Worm (Caenorhabditis elegans) whole organism, L1 larva: ENCODE measurements around the gene F36G3.1.

Source experiments
- C04F5.9 ChIP-seq: sonication (generic microtip); optimal IDR thresholded peaks from 2 replicates; lab custom pipeline; 2016; ENCODE audit warnings: missing genetic modification characterization, missing compliant biosample characterization
- C16A3.4 ChIP-seq: fragments of 150-350 bp; optimal IDR thresholded peaks from 2 replicates; lab custom pipeline; 2014; ENCODE audit warnings: missing biosample characterization, missing genetic modification characterization
- aly-2 ChIP-seq: fragments of 150-350 bp; optimal IDR thresholded peaks from 2 replicates; lab custom pipeline; 2014; ENCODE audit warnings: missing biosample characterization, missing genetic modification characterization
- ama-1 ChIP-seq: fragments of 150-350 bp; optimal IDR thresholded peaks from 2 replicates; lab custom pipeline; 2014
- ceh-82 ChIP-seq, 3 experiments: fragments of 150-350 bp in 1 of 3; sonication (generic microtip) in 2 of 3; optimal IDR thresholded peaks; 2 replicates each; lab custom pipeline; 2014 to 2017; ENCODE audit warnings: missing biosample characterization in 3 of 3, missing genetic modification characterization in 3 of 3
- ces-1 ChIP-seq: fragments of 150-350 bp; optimal IDR thresholded peaks from 2 replicates; lab custom pipeline; 2014; ENCODE audit warnings: missing biosample characterization, missing genetic modification reagents, missing genetic modification characterization
- efl-1 ChIP-seq, 4 experiments: fragments of 150-350 bp; optimal IDR thresholded peaks in 3 of 4; peaks in 1 of 4; 1 replicate in 1 of 4; 2 replicates in 3 of 4; lab custom pipeline; 2014; ENCODE audit warnings: missing biosample characterization in 2 of 4, missing genetic modification characterization in 2 of 4, missing genetic modification reagents in 2 of 4
- efl-3 ChIP-seq: fragments of 200-800 bp; sonication (Bioruptor generic); optimal IDR thresholded peaks from 2 replicates; lab custom pipeline; 2018; ENCODE audit warnings: mild to moderate bottlenecking, missing genetic modification characterization, missing compliant biosample characterization
- egl-13 ChIP-seq: sonication (generic microtip); optimal IDR thresholded peaks from 2 replicates; lab custom pipeline; 2016; ENCODE audit warnings: missing genotype, missing genetic modification reagents, missing genetic modification characterization, missing compliant biosample characterization
- elt-2 ChIP-seq: sonication (generic microtip); optimal IDR thresholded peaks from 2 replicates; lab custom pipeline; 2016; ENCODE audit warnings: missing genetic modification characterization, mild to moderate bottlenecking, inconsistent platforms, missing compliant biosample characterization, missing genetic modification reagents
- fkh-10 ChIP-seq: sonication (generic microtip); optimal IDR thresholded peaks from 2 replicates; lab custom pipeline; 2017; ENCODE audit warnings: missing biosample characterization, missing genetic modification reagents, missing genetic modification characterization
- fkh-4 ChIP-seq: sonication (generic microtip); optimal IDR thresholded peaks from 2 replicates; lab custom pipeline; 2016; ENCODE audit warnings: missing compliant biosample characterization, missing genetic modification characterization, borderline replicate concordance
- fos-1 ChIP-seq: fragments of 150-350 bp; optimal IDR thresholded peaks from 2 replicates; lab custom pipeline; 2014; ENCODE audit warnings: missing biosample characterization, missing genetic modification characterization
- grh-1 ChIP-seq: fragments of 200-800 bp; sonication (Bioruptor generic); IDR thresholded peaks from 2 replicates; pipeline ENCODE4 v1.3.6; 2022; ENCODE audit warnings: missing genetic modification reagents, missing genetic modification characterization, missing compliant biosample characterization
- irx-1 ChIP-seq: sonication (generic microtip); optimal IDR thresholded peaks from 2 replicates; lab custom pipeline; 2016; ENCODE audit warnings: missing genetic modification characterization, missing compliant biosample characterization
- lin-13 ChIP-seq: fragments of 150-350 bp; optimal IDR thresholded peaks from 2 replicates; lab custom pipeline; 2014; ENCODE audit warnings: missing biosample characterization, missing genetic modification reagents, missing genetic modification characterization
- lin-14 ChIP-seq: fragments of 200-800 bp; sonication (Bioruptor generic); optimal IDR thresholded peaks from 2 replicates; lab custom pipeline; 2018; ENCODE audit warnings: mild to moderate bottlenecking, missing genetic modification characterization, moderate library complexity, missing compliant biosample characterization
- lin-39 ChIP-seq: fragments of 150-350 bp; optimal IDR thresholded peaks from 2 replicates; lab custom pipeline; 2014; ENCODE audit warnings: missing biosample characterization, missing genetic modification reagents, missing genetic modification characterization
- lsy-2 ChIP-seq, 2 experiments: fragments of 150-350 bp; optimal IDR thresholded peaks; 2 replicates each; lab custom pipeline; 2014; ENCODE audit warnings: missing biosample characterization in 2 of 2, missing genetic modification characterization in 2 of 2
- mdl-1 ChIP-seq, 2 experiments: fragments of 150-350 bp; optimal IDR thresholded peaks; 2 replicates each; lab custom pipeline; 2014 to 2017; ENCODE audit warnings: missing biosample characterization in 2 of 2, missing genetic modification characterization in 2 of 2, inconsistent platforms in 1 of 2
- mep-1 ChIP-seq: fragments of 150-350 bp; optimal IDR thresholded peaks from 2 replicates; lab custom pipeline; 2014; ENCODE audit warnings: missing biosample characterization, missing genetic modification characterization
- nhr-47 ChIP-seq: sonication (generic microtip); optimal IDR thresholded peaks from 2 replicates; lab custom pipeline; 2016; ENCODE audit warnings: mild to moderate bottlenecking, missing genetic modification characterization, moderate library complexity, missing compliant biosample characterization
- nhr-71 ChIP-seq: sonication (generic microtip); optimal IDR thresholded peaks from 2 replicates; lab custom pipeline; 2016; ENCODE audit warnings: mild to moderate bottlenecking, missing genetic modification characterization, moderate library complexity, missing compliant biosample characterization
- nhr-84 ChIP-seq: sonication (generic microtip); optimal IDR thresholded peaks from 2 replicates; lab custom pipeline; 2017; ENCODE audit warnings: missing biosample characterization, missing genetic modification characterization
- pag-3 ChIP-seq: sonication (generic microtip); optimal IDR thresholded peaks from 2 replicates; lab custom pipeline; 2017; ENCODE audit warnings: missing genetic modification characterization, mild to moderate bottlenecking, missing compliant biosample characterization, antibody characterized with exemption, borderline replicate concordance; ENCODE audit not compliant: insufficient read depth
- snpc-4 ChIP-seq: fragments of 150-350 bp; optimal IDR thresholded peaks from 2 replicates; lab custom pipeline; 2014; ENCODE audit warnings: missing biosample characterization, missing genetic modification characterization
- snu-23 ChIP-seq: sonication (generic microtip); optimal IDR thresholded peaks from 2 replicates; lab custom pipeline; 2016; ENCODE audit warnings: missing genetic modification characterization, missing compliant biosample characterization
- sox-4 ChIP-seq: sonication (generic microtip); optimal IDR thresholded peaks from 2 replicates; lab custom pipeline; 2016; ENCODE audit warnings: missing genetic modification characterization, missing compliant biosample characterization
- sptf-1 ChIP-seq: fragments of 150-350 bp; optimal IDR thresholded peaks from 2 replicates; lab custom pipeline; 2014; ENCODE audit warnings: missing biosample characterization, missing genetic modification characterization
- tbx-2 ChIP-seq: sonication (generic microtip); optimal IDR thresholded peaks from 2 replicates; lab custom pipeline; 2016; ENCODE audit warnings: missing genetic modification characterization, missing compliant biosample characterization
- tlp-1 ChIP-seq: fragments of 150-350 bp; optimal IDR thresholded peaks from 2 replicates; lab custom pipeline; 2014; ENCODE audit warnings: missing biosample characterization, missing genetic modification characterization
- unc-30 ChIP-seq: sonication (generic microtip); optimal IDR thresholded peaks from 2 replicates; lab custom pipeline; 2017; ENCODE audit warnings: missing biosample characterization, missing genetic modification characterization
- unc-98 ChIP-seq: fragments of 200-800 bp; sonication (Bioruptor generic); IDR thresholded peaks from 2 replicates; pipeline ENCODE4 v1.3.6; 2022; ENCODE audit warnings: missing genetic modification characterization, missing compliant biosample characterization
- xbp-1 ChIP-seq: sonication (generic microtip); optimal IDR thresholded peaks from 2 replicates; lab custom pipeline; 2016; ENCODE audit warnings: missing genetic modification characterization, missing compliant biosample characterization
- zag-1 ChIP-seq: fragments of 150-350 bp; optimal IDR thresholded peaks from 2 replicates; lab custom pipeline; 2014; ENCODE audit warnings: missing biosample characterization, missing genetic modification characterization
- ztf-11 ChIP-seq, 2 experiments: sonication (generic microtip); optimal IDR thresholded peaks; 2 replicates each; lab custom pipeline; 2016 to 2017; ENCODE audit warnings: missing genetic modification characterization in 2 of 2, missing biosample characterization in 1 of 2, missing compliant biosample characterization in 1 of 2

The F36G3.1 gene

ce11 chrX:9803603-9804002 is 14.6 kb upstream of the F36G3.1 start (continued):
- TF ChIP-seq ama-1 (no peak), mep-1 (tag; lab: Kevin White, UChicago) (no peak), lin-39 (tag; lab: Kevin White, UChicago) (no peak), lsy-2 (tag; optimal IDR thresholded peaks at IDR 0.05; lab: Kevin White, UChicago) (no peak), C16A3.4 (tag; lab: Kevin White, UChicago) (no peak), irx-1 (tag; lab: Kevin White, UChicago) (no peak), ces-1 (GFP tag; lab: Kevin White, UChicago) (peak; percentile 83), xbp-1 (no peak), lin-14 (peak; percentile 81), fkh-4 (tag; lab: Kevin White, UChicago) (no peak)

- TF ChIP-seq C04F5.9 (no peak), grh-1 (GFP tag; lab: Robert Waterston, UW) (no peak), lin-13 (GFP tag; lab: Kevin White, UChicago) (no peak), ceh-82 (tag; optimal IDR thresholded peaks at IDR 0.05; lab: Kevin White, UChicago) (peak in 1 of 3 experiments; percentile 27), lin-14 (peak; percentile 83), egl-13 (tag; lab: Kevin White, UChicago) (peak; percentile 0), fkh-10 (GFP tag; lab: Kevin White, UChicago) (peak; percentile 49), pag-3 (tag; lab: Kevin White, UChicago) (no peak), nhr-47 (tag; lab: Kevin White, UChicago) (no peak), snu-23 (no peak), nhr-71 (peak; percentile 18), aly-2 (tag; lab: Kevin White, UChicago) (no peak), lsy-2 (tag; optimal IDR thresholded peaks at IDR 0.05; lab: Kevin White, UChicago) (peak in 1 of 2 experiments; percentile 12)
- TF ChIP-seq, all 84 proteins: peak for 6
These were observed 9.5 kb upstream of the F36G3.1 start, which contains the start of gene F36G3.3 for ce11 chrX:9798530-9798929. Gene F36G3.3, plus strand, starts transcription at chrX:9798835.

ce11 chrX:9796063-9796462 is 7.1 kb upstream of the F36G3.1 start:
- TF ChIP-seq ztf-11 (tag; optimal IDR thresholded peaks at IDR 0.05; lab: Kevin White, UChicago) (no peak), ama-1 (no peak), nhr-47 (tag; lab: Kevin White, UChicago) (no peak), elt-2 (tag; lab: Kevin White, UChicago) (no peak), mep-1 (tag; lab: Kevin White, UChicago) (no peak), snpc-4 (tag; lab: Kevin White, UChicago) (no peak), zag-1 (tag; lab: Kevin White, UChicago) (no peak), efl-1 (optimal IDR thresholded peaks at IDR 0.05; lab: Kevin White, UChicago) (no peak), efl-1 (GFP tag; optimal IDR thresholded peaks at IDR 0.05 in 1 of 2; lab: Kevin White, UChicago) (no peak), unc-30 (tag; lab: Kevin White, UChicago) (no peak), sox-4 (no peak), nhr-84 (tag; lab: Kevin White, UChicago) (no peak), efl-3 (GFP tag; lab: Kevin White, UChicago) (no peak), unc-98 (GFP tag; lab: Robert Waterston, UW) (no peak), sptf-1 (no peak), mdl-1 (tag; optimal IDR thresholded peaks at IDR 0.05; lab: Kevin White, UChicago) (no peak), ceh-82 (tag; optimal IDR thresholded peaks at IDR 0.05; lab: Kevin White, UChicago) (no peak)

ce11 chrX:9795579-9795978 is 6.6 kb upstream of the F36G3.1 start:
- TF ChIP-seq tbx-2 (tag; lab: Kevin White, UChicago) (no peak), fos-1 (no peak), tlp-1 (tag; lab: Kevin White, UChicago) (no peak), elt-2 (tag; lab: Kevin White, UChicago) (peak; percentile 24)
